Worm (Caenorhabditis elegans): Measurements from ENCODE around the gene T05C3.2.

- TF ChIP-seq unc-130 (tag; optimal IDR thresholded peaks at IDR 0.05) (no peak), zag-1 (tag; optimal IDR thresholded peaks at IDR 0.05) (no peak), pqm-1 (tag; optimal IDR thresholded peaks at IDR 0.05) (no peak), lsy-2 (tag; optimal IDR thresholded peaks at IDR 0.05) (no peak), unc-62 (GFP tag; optimal IDR thresholded peaks at IDR 0.05) (no peak), skn-1 (tag; optimal IDR thresholded peaks at IDR 0.05) (no peak), lir-3 (tag; optimal IDR thresholded peaks at IDR 0.05; ENCODE audit: poor library complexity) (no peak), efl-1 (optimal IDR thresholded peaks at IDR 0.05) (no peak), efl-1 (GFP tag; optimal IDR thresholded peaks at IDR 0.05 in 1 of 2) (no peak), egl-27 (tag; optimal IDR thresholded peaks at IDR 0.05) (no peak)
Measured at ce11 chrV:5450742-5451141, 42.8 kb upstream of the T05C3.2 start.

All from whole organism, L1 larva.